Worm (Caenorhabditis elegans): Measurements from ENCODE around the gene CD4.1.
A peak's percentile ranks its signal among the peaks of the same experiment; 100 is the strongest.

Gene CD4.1

DNA sequence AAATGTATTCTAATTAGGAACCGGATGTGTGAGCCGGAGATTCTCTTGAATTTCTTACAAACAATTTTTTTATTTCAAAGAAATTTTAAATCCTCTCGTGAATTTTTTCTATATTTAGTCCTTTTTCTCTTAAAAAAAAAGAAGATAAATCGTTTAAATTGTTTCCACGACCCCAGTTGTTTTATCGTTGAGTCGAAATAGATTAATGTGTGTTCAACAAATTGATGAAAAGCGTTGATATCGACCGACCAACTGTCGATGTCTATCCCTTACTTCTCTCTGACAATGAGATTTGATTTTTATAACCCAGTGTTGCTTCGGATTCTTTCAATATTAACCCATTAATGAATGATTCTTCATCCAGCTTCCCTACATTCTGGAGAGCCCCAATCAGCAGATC, at the start of gene CD4.1:
CD4.1 (plus strand) TSS at position 301 of the 400 bp plus-strand sequence.
- no peak for TF ChIP-seq hmg-1.1 (GFP tag; IDR thresholded peaks at IDR 0.05)
- no peak for TF ChIP-seq lin-39 (tag; optimal IDR thresholded peaks at IDR 0.05)
- no peak for TF ChIP-seq nhr-237 (tag; optimal IDR thresholded peaks at IDR 0.05)
- no peak for TF ChIP-seq vab-7 (GFP tag; IDR thresholded peaks at IDR 0.05)
- no peak for TF ChIP-seq daf-8 (GFP tag; IDR thresholded peaks at IDR 0.05)
- TF ChIP-seq ama-1 (optimal IDR thresholded peaks at IDR 0.05): no peak
- no peak for TF ChIP-seq nhr-42 (GFP tag; IDR thresholded peaks at IDR 0.05)
- no peak for TF ChIP-seq nhr-6 (tag; optimal IDR thresholded peaks at IDR 0.05)
- no peak for TF ChIP-seq T20F7.1 (GFP tag; optimal IDR thresholded peaks at IDR 0.05)
- no peak for TF ChIP-seq unc-130 (GFP tag; optimal IDR thresholded peaks at IDR 0.05)
- TF ChIP-seq lin-15B (tag; optimal IDR thresholded peaks at IDR 0.05): no peak
- TF ChIP-seq lin-38 (GFP tag; IDR thresholded peaks at IDR 0.05): no peak
- no peak for TF ChIP-seq ceh-32 (tag; optimal IDR thresholded peaks at IDR 0.05; ENCODE audit: poor library complexity)

DNA sequence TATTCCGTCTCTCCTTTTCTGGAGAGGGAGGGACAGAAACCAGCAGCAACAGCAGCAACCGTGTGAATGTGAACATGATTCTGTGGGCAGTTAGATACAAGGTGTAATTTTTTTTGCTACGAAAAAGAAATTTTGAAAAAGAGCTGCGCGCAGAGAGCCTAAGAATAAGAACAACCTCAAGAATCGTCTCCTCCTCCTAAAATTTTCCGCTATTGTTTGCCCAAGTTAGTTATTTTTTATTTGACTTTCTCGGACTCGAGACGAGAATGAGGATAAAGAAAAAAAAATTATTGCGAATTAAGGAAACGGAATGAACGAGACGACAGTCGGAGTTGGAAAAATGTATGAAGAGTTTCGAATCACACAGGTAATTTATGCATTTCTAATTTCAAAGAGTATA, 47.8 kb upstream of the CD4.1 start, which contains the start of gene glb-5:
glb-5 (plus strand) TSS at position 301 of the 400 bp plus-strand sequence.
- no peak for TF ChIP-seq snpc-4 (tag; optimal IDR thresholded peaks at IDR 0.05)
- 0 out of 2 replicates have a peak, but pooled peaks have one; percentile 4 for TF ChIP-seq dmd-6 (GFP tag; IDR thresholded peaks at IDR 0.05)

DNA sequence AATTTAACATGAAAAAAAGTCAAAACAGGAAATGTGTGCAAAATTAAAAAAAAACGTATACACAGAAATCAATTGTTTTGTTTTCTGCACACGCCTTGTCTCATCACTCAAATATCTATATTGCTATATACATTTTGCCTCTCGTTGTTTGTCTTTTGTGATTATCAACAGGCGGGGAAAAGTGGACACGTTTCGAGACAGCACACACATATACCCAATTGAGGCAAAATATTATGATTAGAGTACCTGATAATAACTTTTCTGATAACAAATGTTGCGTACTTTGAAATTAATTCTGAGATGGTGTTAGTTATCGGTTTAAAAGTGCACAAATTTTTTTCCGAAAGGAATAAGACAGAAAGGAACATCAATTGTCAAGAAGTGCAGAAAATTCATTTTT, 46.5 kb upstream of the CD4.1 start:
- no peak for TF ChIP-seq nhr-111 (GFP tag; optimal IDR thresholded peaks at IDR 0.05)
- no peak for TF ChIP-seq ceh-28 (tag; optimal IDR thresholded peaks at IDR 0.05)
- TF ChIP-seq unc-62 (GFP tag; optimal IDR thresholded peaks at IDR 0.05 in 1 of 2): peak in 1 of 2 experiments; percentile 28
- no peak for TF ChIP-seq unc-62 (tag; optimal IDR thresholded peaks at IDR 0.05)
- TF ChIP-seq dve-1 (tag; optimal IDR thresholded peaks at IDR 0.05; ENCODE audit: insufficient read depth): peak; percentile 88
- TF ChIP-seq snpc-4 (tag; optimal IDR thresholded peaks at IDR 0.05): no peak
- no peak for TF ChIP-seq fkh-10 (GFP tag; optimal IDR thresholded peaks at IDR 0.05)
- TF ChIP-seq gei-8 (GFP tag; optimal IDR thresholded peaks at IDR 0.05): no peak
- peak; percentile 63 for TF ChIP-seq nhr-77 (tag; optimal IDR thresholded peaks at IDR 0.05)
- no peak for TF ChIP-seq nhr-25 (tag; optimal IDR thresholded peaks at IDR 0.05; ENCODE audit: borderline replicate concordance, insufficient read depth)
- 0 out of 2 replicates have a peak, but pooled peaks have one; percentile 41 for TF ChIP-seq lin-1 (GFP tag; IDR thresholded peaks at IDR 0.05)
- TF ChIP-seq daf-16 (GFP tag; optimal IDR thresholded peaks at IDR 0.05): no peak
- TF ChIP-seq daf-16 (tag; optimal IDR thresholded peaks at IDR 0.05): peak; percentile 99
- TF ChIP-seq R02D3.7 (tag; optimal IDR thresholded peaks at IDR 0.05): no peak
- no peak for TF ChIP-seq zag-1 (tag; optimal IDR thresholded peaks at IDR 0.05)
- no peak for TF ChIP-seq dmd-8 (GFP tag; IDR thresholded peaks at IDR 0.05)
- no peak for TF ChIP-seq cey-2 (tag; optimal IDR thresholded peaks at IDR 0.05; ENCODE audit: borderline replicate concordance, insufficient read depth)
- TF ChIP-seq ctbp-1 (GFP tag; IDR thresholded peaks at IDR 0.05): no peak
- TF ChIP-seq nhr-102 (tag; optimal IDR thresholded peaks at IDR 0.05): peak; percentile 14
- no peak for TF ChIP-seq sdz-12 (GFP tag; optimal IDR thresholded peaks at IDR 0.05)
- TF ChIP-seq unc-130 (GFP tag; optimal IDR thresholded peaks at IDR 0.05): no peak
- TF ChIP-seq nhr-28 (tag; optimal IDR thresholded peaks at IDR 0.05): peak; percentile 94
- TF ChIP-seq pqm-1 (tag; optimal IDR thresholded peaks at IDR 0.05): peak; percentile 96
- no peak for TF ChIP-seq set-16 (GFP tag; IDR thresholded peaks at IDR 0.05)
- TF ChIP-seq T20F7.1 (GFP tag; optimal IDR thresholded peaks at IDR 0.05): no peak
- no peak for TF ChIP-seq lin-39 (tag; optimal IDR thresholded peaks at IDR 0.05)
- TF ChIP-seq lsy-2 (tag; optimal IDR thresholded peaks at IDR 0.05): peak in 1 of 2 experiments; percentile 31
- no peak for TF ChIP-seq nhr-11 (tag; optimal IDR thresholded peaks at IDR 0.05)
- TF ChIP-seq aly-2 (tag; optimal IDR thresholded peaks at IDR 0.05): no peak
- no peak for TF ChIP-seq pha-4 (GFP tag; IDR thresholded peaks at IDR 0.05)
- TF ChIP-seq pha-4 (tag; optimal IDR thresholded peaks at IDR 0.05): peak; percentile 26
- TF ChIP-seq nhr-237 (tag; optimal IDR thresholded peaks at IDR 0.05): no peak
- no peak for TF ChIP-seq mxl-3 (GFP tag; optimal IDR thresholded peaks at IDR 0.05)
- no peak for TF ChIP-seq tag-97 (GFP tag; IDR thresholded peaks at IDR 0.05)
- no peak for TF ChIP-seq skn-1 (tag; optimal IDR thresholded peaks at IDR 0.05)
- TF ChIP-seq egl-27 (tag; optimal IDR thresholded peaks at IDR 0.05): no peak
- no peak for TF ChIP-seq rbr-2 (tag; optimal IDR thresholded peaks at IDR 0.05)
- no peak for TF ChIP-seq nhr-48 (tag; optimal IDR thresholded peaks at IDR 0.05)
- TF ChIP-seq ceh-32 (tag; optimal IDR thresholded peaks at IDR 0.05; ENCODE audit: poor library complexity): no peak
- no peak for TF ChIP-seq mep-1 (tag; optimal IDR thresholded peaks at IDR 0.05)

Measured in whole organism, L4 larva.